Worm (Caenorhabditis elegans): Measurements from ENCODE around the gene F43C11.1.

DNA sequence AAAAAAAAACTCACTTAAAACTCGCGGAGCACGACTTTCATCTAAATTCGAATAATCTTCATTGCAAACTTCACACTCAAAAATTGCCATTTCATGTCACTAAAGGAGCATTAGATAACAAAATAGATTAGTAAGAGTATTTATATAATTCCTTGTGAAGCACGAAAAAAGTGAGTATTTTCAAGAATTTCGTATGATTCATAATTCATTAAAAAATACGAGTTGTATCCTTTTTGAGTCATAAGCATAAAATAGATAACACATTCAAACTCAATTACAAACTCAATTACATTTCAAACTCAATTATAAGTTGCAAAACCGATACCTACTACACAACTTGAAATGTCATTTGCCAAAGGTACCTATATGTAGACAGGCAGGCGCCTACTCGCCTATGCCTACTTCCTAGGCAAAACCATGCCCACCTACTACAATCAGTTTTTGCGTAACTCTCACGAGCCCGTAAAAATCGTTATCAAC, 27.9 kb upstream of the F43C11.1 start, which contains the start of the genes ZK1240.8 and ZK1240.1:
- TF ChIP-seq unc-62 (GFP tag; optimal IDR thresholded peaks at IDR 0.05) (no peak), skn-1 (tag; optimal IDR thresholded peaks at IDR 0.05) (no peak), nhr-77 (tag; optimal IDR thresholded peaks at IDR 0.05) (no peak)
